Worm (Caenorhabditis elegans): ENCODE measurements around the gene nhr-65.

nhr-65 gene

ce11 chrV:18838799-18839354 lies at the start of gene nhr-65:
Gene nhr-65, plus strand, starts transcription at chrV:18839304.
- TF ChIP-seq tra-4 (tag; optimal IDR thresholded peaks at IDR 0.05) (no peak), ama-1 (optimal IDR thresholded peaks at IDR 0.05) (no peak), F13C5.2 (tag; optimal IDR thresholded peaks at IDR 0.05) (no peak), tbx-37 (GFP tag; conservative IDR thresholded peaks at IDR 0.05) (no peak), hmg-4 (GFP tag; optimal IDR thresholded peaks at IDR 0.05) (no peak), sea-1 (GFP tag; conservative IDR thresholded peaks at IDR 0.05) (no peak), flt-1 (GFP tag; IDR thresholded peaks at IDR 0.05) (no peak)

DNA sequence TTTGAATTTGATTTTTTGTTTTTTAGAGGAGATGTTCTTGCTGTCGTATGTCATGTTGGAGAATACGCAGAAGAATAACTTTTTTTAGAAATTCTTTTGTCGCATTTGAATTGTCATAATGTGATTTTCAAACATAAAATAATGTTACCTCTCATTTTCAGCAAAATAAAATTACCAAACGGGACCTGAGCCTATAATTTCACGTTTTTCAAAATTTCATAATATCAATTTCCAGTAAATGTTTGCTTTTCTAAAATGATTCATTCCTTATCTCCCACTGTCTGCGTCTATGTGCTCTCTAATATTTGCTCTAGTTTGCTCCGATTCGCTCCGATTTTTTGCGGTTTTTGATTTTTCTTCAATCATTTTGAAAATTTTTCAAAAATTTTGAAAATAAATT lies 48.4 kb upstream of the nhr-65 start, which contains the start of gene nhr-231:
TSS of gene nhr-231 (plus strand) at position 301 of the 400 bp plus-strand sequence.
- TF ChIP-seq ets-7 (tag; optimal IDR thresholded peaks at IDR 0.05) (no peak), hmbx-1 (tag; optimal IDR thresholded peaks at IDR 0.05) (no peak), ceh-36 (tag; optimal IDR thresholded peaks at IDR 0.05) (no peak), B0310.2 (tag; optimal IDR thresholded peaks at IDR 0.05) (no peak), tbx-11 (GFP tag; IDR thresholded peaks at IDR 0.05) (no peak)

DNA sequence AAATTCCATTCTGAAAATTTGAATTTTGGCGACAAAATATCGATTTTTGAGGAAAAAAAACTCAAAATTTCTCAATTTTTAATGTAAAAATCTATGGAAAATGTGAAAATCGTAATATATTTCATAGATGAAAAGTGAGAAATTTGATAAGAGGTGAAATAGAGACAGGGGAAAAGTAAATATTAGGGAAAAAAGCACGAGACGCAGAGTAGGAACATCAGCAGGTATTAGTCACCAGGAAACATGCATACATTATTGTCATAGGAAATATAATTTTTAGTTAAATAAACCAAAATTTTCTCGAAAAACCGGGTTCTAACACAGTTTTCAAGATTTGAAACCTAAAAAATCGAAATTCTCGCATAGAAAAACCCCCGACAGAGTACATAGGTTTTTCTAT lies 38.3 kb upstream of the nhr-65 start, which contains the start of gene nhr-170:
TSS of gene nhr-170 (minus strand) at position 16 of the 400 bp plus-strand sequence.
- TF ChIP-seq hmbx-1 (tag; optimal IDR thresholded peaks at IDR 0.05) (no peak), tra-4 (tag; optimal IDR thresholded peaks at IDR 0.05) (no peak)

- no peak for TF ChIP-seq aly-1 (tag; optimal IDR thresholded peaks at IDR 0.05)
Measured at ce11 chrV:18802077-18802476, 37.0 kb upstream of the nhr-65 start, which contains the start of gene C54E10.11. Gene C54E10.11, minus strand, starts transcription at chrV:18802177.

DNA sequence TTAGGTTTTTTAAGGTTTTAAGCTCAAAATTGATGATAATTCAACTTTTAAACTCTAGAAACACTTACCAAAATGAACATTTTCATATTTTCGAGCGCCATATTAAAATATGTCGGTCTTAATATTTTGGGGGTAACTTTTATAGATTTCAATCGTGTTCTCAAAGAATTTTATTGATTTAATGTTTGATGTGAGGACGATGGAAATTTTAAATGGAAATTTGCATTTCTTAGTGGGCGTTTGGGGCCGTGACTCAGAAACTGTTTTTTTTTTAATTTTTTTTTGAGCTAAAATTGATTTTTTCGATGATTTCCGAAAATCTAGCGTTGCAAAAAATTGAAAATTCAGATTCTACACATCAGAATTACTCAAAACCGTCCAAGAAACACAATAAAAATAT lies 35.8 kb upstream of the nhr-65 start, which contains the start of gene C54E10.10:
TSS of gene C54E10.10 (minus strand) at position 101 of the 400 bp plus-strand sequence.
- TF ChIP-seq sea-1 (GFP tag; conservative IDR thresholded peaks at IDR 0.05) (no peak), ets-7 (tag; optimal IDR thresholded peaks at IDR 0.05) (no peak), hnd-1 (tag; optimal IDR thresholded peaks at IDR 0.05) (no peak), scrt-1 (GFP tag; IDR thresholded peaks at IDR 0.05) (no peak), F13C5.2 (tag; optimal IDR thresholded peaks at IDR 0.05) (no peak), pes-1 (GFP tag; IDR thresholded peaks at IDR 0.05) (no peak), ama-1 (optimal IDR thresholded peaks at IDR 0.05) (no peak), ceh-36 (tag; optimal IDR thresholded peaks at IDR 0.05) (no peak)

DNA sequence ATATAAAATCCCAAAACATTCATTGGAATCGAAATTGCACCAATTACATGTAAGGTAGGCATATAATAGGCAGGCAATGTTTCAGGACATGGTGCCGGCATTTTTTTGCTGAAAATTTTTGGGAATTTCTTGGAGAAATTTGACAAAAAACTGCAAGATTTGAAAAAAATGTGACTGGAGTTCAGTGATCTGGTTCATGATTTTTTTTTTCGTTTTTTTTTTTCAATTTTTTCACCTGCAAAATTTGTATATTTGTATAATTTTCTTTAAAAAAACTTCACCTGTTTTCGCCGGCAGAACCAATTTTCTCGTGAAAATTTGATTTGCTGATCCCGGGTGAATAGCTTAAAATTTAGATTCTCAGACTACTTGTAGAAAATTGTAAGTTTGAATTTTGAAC lies 32.7 kb upstream of the nhr-65 start, which contains the start of gene sri-10:
TSS of gene sri-10 (minus strand) at position 101 of the 400 bp plus-strand sequence.
- no peak for TF ChIP-seq pes-1 (GFP tag; IDR thresholded peaks at IDR 0.05)

DNA sequence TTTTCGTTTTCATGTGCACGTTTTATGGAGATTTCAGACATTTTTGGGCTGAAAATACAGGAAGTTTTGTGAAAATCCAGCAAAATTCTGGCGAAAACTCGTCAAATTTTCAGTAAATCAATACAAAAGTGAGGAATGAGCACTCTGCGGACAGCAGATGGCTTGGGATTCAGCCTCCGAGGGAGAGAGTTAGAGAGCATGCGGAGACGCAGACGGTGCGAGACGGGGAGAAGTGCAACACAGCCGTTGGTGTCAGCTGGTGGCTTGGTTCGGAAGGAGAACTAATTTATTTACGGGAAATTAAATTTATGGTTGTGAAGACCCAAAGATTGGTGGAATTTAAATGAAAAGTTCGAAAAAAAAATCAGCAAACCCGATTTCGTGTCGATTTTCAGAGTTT lies 30.5 kb upstream of the nhr-65 start, which contains the start of gene C54E10.6:
TSS of gene C54E10.6 (minus strand) at position 109 of the 400 bp plus-strand sequence.
- TF ChIP-seq ceh-36 (tag; optimal IDR thresholded peaks at IDR 0.05) (no peak), F13C5.2 (tag; optimal IDR thresholded peaks at IDR 0.05) (peak; percentile 43)

ce11 chrV:18810705-18811104 lies 28.4 kb upstream of the nhr-65 start, which contains the start of gene C54E10.3:
Gene C54E10.3, plus strand, starts transcription at chrV:18811005.
- no peak for TF ChIP-seq pes-1 (GFP tag; IDR thresholded peaks at IDR 0.05)
- no peak for TF ChIP-seq ama-1 (optimal IDR thresholded peaks at IDR 0.05)
- TF ChIP-seq tbx-11 (GFP tag; IDR thresholded peaks at IDR 0.05): no peak
- no peak for TF ChIP-seq flt-1 (GFP tag; IDR thresholded peaks at IDR 0.05)
- TF ChIP-seq hnd-1 (tag; optimal IDR thresholded peaks at IDR 0.05): no peak
- no peak for TF ChIP-seq ceh-13 (GFP tag; optimal IDR thresholded peaks at IDR 0.05)
- no peak for TF ChIP-seq B0310.2 (tag; optimal IDR thresholded peaks at IDR 0.05)
- no peak for TF ChIP-seq sea-1 (GFP tag; conservative IDR thresholded peaks at IDR 0.05)
- no peak for TF ChIP-seq ceh-36 (tag; optimal IDR thresholded peaks at IDR 0.05)
- TF ChIP-seq tra-4 (tag; optimal IDR thresholded peaks at IDR 0.05): no peak
- TF ChIP-seq hmg-4 (GFP tag; optimal IDR thresholded peaks at IDR 0.05): no peak
- TF ChIP-seq F13C5.2 (tag; optimal IDR thresholded peaks at IDR 0.05): no peak
- TF ChIP-seq hmbx-1 (tag; optimal IDR thresholded peaks at IDR 0.05): no peak
- TF ChIP-seq scrt-1 (GFP tag; IDR thresholded peaks at IDR 0.05): no peak

DNA sequence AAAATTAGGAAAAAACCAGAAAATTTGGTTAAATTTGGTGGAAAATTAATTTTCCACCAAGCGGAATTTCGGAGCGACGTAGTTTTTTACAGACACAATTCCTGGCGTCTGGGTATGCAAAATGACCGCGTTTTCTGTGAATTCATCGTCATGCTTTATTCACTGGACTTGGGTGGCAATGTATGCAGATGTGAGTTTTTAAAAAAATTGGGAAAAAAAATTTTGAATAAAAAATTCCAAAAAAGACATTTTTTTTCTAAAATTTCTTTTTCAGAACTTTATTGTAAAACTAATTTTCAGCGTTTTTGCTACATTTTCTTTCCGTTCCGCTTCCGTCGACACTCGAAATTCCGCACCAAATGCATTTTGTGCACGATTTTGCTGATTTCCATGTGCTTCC lies 27.7 kb upstream of the nhr-65 start, which contains the start of gene C54E10.7:
TSS of gene C54E10.7 (plus strand) at position 301 of the 400 bp plus-strand sequence.
- TF ChIP-seq B0310.2 (tag; optimal IDR thresholded peaks at IDR 0.05) (no peak), ama-1 (optimal IDR thresholded peaks at IDR 0.05) (no peak), pes-1 (GFP tag; IDR thresholded peaks at IDR 0.05) (no peak), tbx-37 (GFP tag; conservative IDR thresholded peaks at IDR 0.05) (no peak), hmg-4 (GFP tag; optimal IDR thresholded peaks at IDR 0.05) (no peak), sea-1 (GFP tag; conservative IDR thresholded peaks at IDR 0.05) (no peak), hnd-1 (tag; optimal IDR thresholded peaks at IDR 0.05) (no peak), ceh-13 (GFP tag; optimal IDR thresholded peaks at IDR 0.05) (no peak)
